Worm (Caenorhabditis elegans) whole organism, mixed stage, embryonic: ENCODE results near the gene K12D12.4.

ENCODE experiments used
- mep-1 ChIP-seq: fragments of 150-350 bp; optimal IDR thresholded peaks from 2 replicates; lab custom pipeline; 2017; ENCODE audit warnings: missing biosample characterization, missing genetic modification reagents, missing genetic modification characterization, inconsistent platforms
- nhr-12 ChIP-seq: fragments of 150-350 bp; optimal IDR thresholded peaks from 2 replicates; lab custom pipeline; 2014; ENCODE audit warnings: missing biosample characterization, missing genetic modification characterization
- nhr-28 ChIP-seq: fragments of 150-350 bp; optimal IDR thresholded peaks from 2 replicates; lab custom pipeline; 2014; ENCODE audit warnings: missing biosample characterization, missing genetic modification characterization
- nhr-76 ChIP-seq: sonication (generic microtip); optimal IDR thresholded peaks from 2 replicates; lab custom pipeline; 2017; ENCODE audit warnings: missing biosample characterization, missing genetic modification characterization
- pha-4 ChIP-seq: fragments of 150-350 bp; optimal IDR thresholded peaks from 2 replicates; lab custom pipeline; 2018; ENCODE audit warnings: missing biosample characterization, missing genetic modification reagents, missing genetic modification characterization
- unc-62 ChIP-seq: fragments of 150-350 bp; optimal IDR thresholded peaks from 2 replicates; lab custom pipeline; 2014; ENCODE audit warnings: missing biosample characterization, missing genetic modification reagents, missing genetic modification characterization
- ztf-11 ChIP-seq: fragments of 150-350 bp; optimal IDR thresholded peaks from 2 replicates; lab custom pipeline; 2014; ENCODE audit warnings: missing biosample characterization, missing genetic modification characterization

ce11 chrII:11856361-11856760 is 9.2 kb downstream of the K12D12.4 start, which contains the start of gene clh-1:
- TF ChIP-seq nhr-12 (tag; lab: Kevin White, UChicago) (no peak), nhr-28 (tag; lab: Kevin White, UChicago) (no peak), unc-62 (no peak), ztf-11 (tag; lab: Kevin White, UChicago) (no peak), nhr-76 (no peak), pha-4 (tag; lab: Kevin White, UChicago) (no peak), mep-1 (no peak)
